Fruit fly (Drosophila melanogaster) whole organism, wandering third instar larva: ENCODE results near the gene Trf.
A peak's percentile ranks its signal among the peaks of the same experiment; 100 is the strongest.

ENCODE experiments used
- Abd-B ChIP-seq: fragments of >200 bp; optimal IDR thresholded peaks from 2 replicates; lab custom pipeline; 2017; ENCODE audit warnings: missing biosample characterization, missing genetic modification characterization
- CG32264 ChIP-seq: fragments of 200-800 bp; sonication (Bioruptor generic); optimal IDR thresholded peaks from 2 replicates; lab custom pipeline; 2016; ENCODE audit warnings: missing biosample characterization, missing genetic modification characterization
- CG9705 ChIP-seq: fragments of 200-800 bp; sonication (Bioruptor generic); optimal IDR thresholded peaks from 2 replicates; lab custom pipeline; 2018; ENCODE audit warnings: missing biosample characterization, mild to moderate bottlenecking, missing genetic modification characterization
- Dfd ChIP-seq: fragments of >200 bp; optimal IDR thresholded peaks from 2 replicates; lab custom pipeline; 2017; ENCODE audit warnings: missing biosample characterization, missing genetic modification characterization
- Dif ChIP-seq: fragments of 200-275, 200-300 bp; sonication (Bioruptor generic); optimal IDR thresholded peaks from 2 replicates; lab custom pipeline; 2018; ENCODE audit warnings: missing biosample characterization, missing genetic modification characterization; ENCODE audit not compliant: partially characterized antibody
- GATAd ChIP-seq: sonication (Bioruptor generic); optimal IDR thresholded peaks from 2 replicates; lab custom pipeline; 2016; ENCODE audit warnings: missing biosample characterization, missing genetic modification characterization
- HLH106 ChIP-seq: fragments of 200-800 bp; optimal IDR thresholded peaks from 3 replicates; lab custom pipeline; 2019; ENCODE audit warnings: missing biosample characterization, mild to moderate bottlenecking, missing genetic modification characterization, moderate library complexity
- Hnf4 ChIP-seq: fragments of 200-800 bp; sonication (Bioruptor generic); optimal IDR thresholded peaks from 2 replicates; lab custom pipeline; 2016; ENCODE audit warnings: missing biosample characterization, mild to moderate bottlenecking, missing genetic modification characterization
- Hr78 ChIP-seq: fragments of >200 bp; optimal IDR thresholded peaks from 2 replicates; lab custom pipeline; 2017; ENCODE audit warnings: missing biosample characterization, missing genetic modification characterization
- Hr83 ChIP-seq: fragments of 200-300 bp; sonication (Bioruptor generic); optimal IDR thresholded peaks from 2 replicates; lab custom pipeline; 2016; ENCODE audit warnings: missing biosample characterization, mild to moderate bottlenecking, missing genetic modification characterization, moderate library complexity; ENCODE audit not compliant: poor library complexity, severe bottlenecking
- Mio ChIP-seq: sonication (Bioruptor generic); optimal IDR thresholded peaks from 2 replicates; lab custom pipeline; 2016; ENCODE audit warnings: missing biosample characterization, missing genetic modification characterization
- Myc ChIP-seq: fragments of >200 bp; optimal IDR thresholded peaks from 2 replicates; lab custom pipeline; 2017
- N ChIP-seq: fragments of >200 bp; optimal IDR thresholded peaks from 2 replicates; lab custom pipeline; 2018; ENCODE audit warnings: missing biosample characterization, missing external identifiers, missing genetic modification characterization
- OdsH ChIP-seq: fragments of 200-800 bp; sonication (Bioruptor generic); optimal IDR thresholded peaks from 2 replicates; lab custom pipeline; 2016; ENCODE audit warnings: missing biosample characterization, mild to moderate bottlenecking, missing genetic modification characterization
- Rel ChIP-seq, 2 experiments: fragments of 200-800 bp; sonication (Bioruptor generic) in 1 of 2; optimal IDR thresholded peaks; 2 replicates in 1 of 2; 3 replicates in 1 of 2; lab custom pipeline; 2016 to 2019; ENCODE audit warnings: mild to moderate bottlenecking in 2 of 2, missing biosample characterization in 2 of 2, missing genetic modification characterization in 2 of 2, moderate library complexity in 1 of 2
- Sp1 ChIP-seq: fragments of 200-800 bp; sonication (Bioruptor generic); optimal IDR thresholded peaks from 3 replicates; lab custom pipeline; 2019; ENCODE audit warnings: missing biosample characterization, mild to moderate bottlenecking, missing genetic modification characterization, moderate library complexity
- Vsx2 ChIP-seq: fragments of 200-300, 225-300 bp; sonication (Bioruptor generic); optimal IDR thresholded peaks from 2 replicates; lab custom pipeline; 2018; ENCODE audit warnings: missing biosample characterization, missing genetic modification characterization; ENCODE audit not compliant: partially characterized antibody
- br ChIP-seq: fragments of 200-800 bp; sonication (Bioruptor generic); optimal IDR thresholded peaks from 2 replicates; lab custom pipeline; 2016; ENCODE audit warnings: missing biosample characterization, missing genetic modification characterization
- brk ChIP-seq: fragments of 200-800 bp; sonication (Bioruptor generic); optimal IDR thresholded peaks from 2 replicates; lab custom pipeline; 2016; ENCODE audit warnings: missing biosample characterization, mild to moderate bottlenecking, missing genetic modification characterization
- dl ChIP-seq, 2 experiments: fragments of 175-275, 200-275 bp in 1 of 2; fragments of 200-275 bp in 1 of 2; sonication (Bioruptor generic); optimal IDR thresholded peaks; lab custom pipeline; 2018; ENCODE audit warnings: mild to moderate bottlenecking in 2 of 2, missing biosample characterization in 2 of 2, missing genetic modification characterization in 2 of 2, moderate library complexity in 2 of 2; ENCODE audit not compliant: partially characterized antibody in 2 of 2, insufficient read depth in 1 of 2
- dmrt93B ChIP-seq: fragments of 200-800 bp; sonication (Bioruptor generic); optimal IDR thresholded peaks from 2 replicates; lab custom pipeline; 2018; ENCODE audit warnings: missing biosample characterization, mild to moderate bottlenecking, missing genetic modification characterization
- dsf ChIP-seq: sonication (Bioruptor generic); optimal IDR thresholded peaks from 2 replicates; lab custom pipeline; 2016; ENCODE audit warnings: missing biosample characterization, missing genetic modification characterization, borderline replicate concordance
- ey ChIP-seq: fragments of 200-800 bp; sonication (Bioruptor generic); optimal IDR thresholded peaks from 2 replicates; lab custom pipeline; 2016; ENCODE audit warnings: missing biosample characterization, missing genetic modification characterization
- foxo ChIP-seq, 2 experiments: fragments of 200-800 bp; sonication (Bioruptor generic); optimal IDR thresholded peaks; 2 replicates in 1 of 2; 3 replicates in 1 of 2; lab custom pipeline; 2016 to 2017; ENCODE audit warnings: missing biosample characterization in 2 of 2, missing genetic modification characterization in 2 of 2
- fru ChIP-seq: fragments of 200-800 bp; sonication (Bioruptor generic); optimal IDR thresholded peaks from 3 replicates; lab custom pipeline; 2016; ENCODE audit warnings: missing biosample characterization, mild to moderate bottlenecking, missing genetic modification characterization
- h ChIP-seq: fragments of 200-800 bp; sonication (Bioruptor generic); optimal IDR thresholded peaks from 3 replicates; lab custom pipeline; 2016; ENCODE audit warnings: missing biosample characterization, mild to moderate bottlenecking, missing genetic modification characterization
- jim ChIP-seq: fragments of 175-275, 200-325 bp; sonication (Bioruptor generic); optimal IDR thresholded peaks from 2 replicates; lab custom pipeline; 2016; ENCODE audit warnings: missing biosample characterization, mild to moderate bottlenecking, missing genetic modification characterization
- lola ChIP-seq: fragments of >200 bp; optimal IDR thresholded peaks from 2 replicates; lab custom pipeline; 2017; ENCODE audit warnings: missing biosample characterization, missing genetic modification characterization
- pan ChIP-seq: fragments of >200 bp; optimal IDR thresholded peaks from 2 replicates; lab custom pipeline; 2017
- psq ChIP-seq: fragments of 200-800 bp; sonication (Bioruptor generic); optimal IDR thresholded peaks from 3 replicates; lab custom pipeline; 2017; ENCODE audit warnings: missing biosample characterization, mild to moderate bottlenecking, missing genetic modification characterization, moderate library complexity
- rgr ChIP-seq: fragments of 200-800 bp; sonication (Bioruptor generic); optimal IDR thresholded peaks from 3 replicates; lab custom pipeline; 2016; ENCODE audit warnings: missing biosample characterization, mild to moderate bottlenecking, missing genetic modification characterization
- sage ChIP-seq: fragments of 200-800 bp; sonication (Bioruptor generic); optimal IDR thresholded peaks from 2 replicates; lab custom pipeline; 2016; ENCODE audit warnings: missing biosample characterization, mild to moderate bottlenecking, missing genetic modification characterization
- sv ChIP-seq: fragments of 200-800 bp; sonication (Bioruptor generic); optimal IDR thresholded peaks from 3 replicates; lab custom pipeline; 2016; ENCODE audit warnings: missing biosample characterization, missing genetic modification characterization
- tai ChIP-seq: sonication (Bioruptor generic); optimal IDR thresholded peaks from 2 replicates; lab custom pipeline; 2016; ENCODE audit warnings: missing biosample characterization, missing genetic modification characterization
- usp ChIP-seq: fragments of >200 bp; optimal IDR thresholded peaks from 2 replicates; lab custom pipeline; 2017; ENCODE audit warnings: missing biosample characterization, missing genetic modification characterization
- woc ChIP-seq: sonication (Bioruptor generic); optimal IDR thresholded peaks from 2 replicates; lab custom pipeline; 2016; ENCODE audit warnings: missing biosample characterization, mild to moderate bottlenecking, missing genetic modification characterization

Trf gene

DNA sequence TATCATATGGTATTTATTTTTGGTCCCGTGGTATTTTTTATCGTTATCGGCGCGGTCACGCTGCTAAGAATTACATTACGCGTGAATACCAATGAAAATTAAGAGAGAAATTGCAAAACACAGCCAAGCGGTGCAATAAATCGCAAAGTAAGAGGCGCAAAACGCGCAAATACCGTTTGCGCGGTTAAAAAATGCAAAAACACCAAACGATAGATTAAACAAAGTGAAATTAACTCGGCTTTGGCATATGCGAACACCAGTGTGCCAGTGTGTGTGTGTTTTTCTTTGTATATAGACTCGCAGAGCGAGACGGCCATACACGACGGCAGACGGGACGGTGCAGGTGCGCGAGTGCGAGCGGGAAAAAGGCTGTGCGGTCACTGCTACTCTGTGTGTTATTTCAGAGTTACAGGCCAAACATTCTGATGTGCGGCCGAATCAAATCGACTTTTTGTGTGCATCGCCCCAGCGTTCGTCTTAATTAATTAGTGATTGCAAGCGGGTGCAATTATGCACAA, 41.9 kb upstream of the Trf start, which contains the start of gene Cka (continued):
- TF ChIP-seq h (GFP tag; lab: Kevin White, UChicago) (peak; percentile 23), Myc (lab: Kevin White, UChicago) (no peak), sage (GFP tag; lab: Kevin White, UChicago) (no peak), ey (GFP tag; lab: Kevin White, UChicago) (no peak), Vsx2 (GFP tag; lab: Kevin White, UChicago) (no peak), dl (GFP tag; optimal IDR thresholded peaks at IDR 0.05; lab: Kevin White, UChicago; ENCODE audit: insufficient read depth in 1 of 2, partially characterized antibody in 2 of 2) (no peak), usp (GFP tag; lab: Kevin White, UChicago) (no peak), Hr78 (GFP tag; lab: Kevin White, UChicago) (no peak), brk (GFP tag; lab: Kevin White, UChicago) (no peak), Hnf4 (no peak)

DNA sequence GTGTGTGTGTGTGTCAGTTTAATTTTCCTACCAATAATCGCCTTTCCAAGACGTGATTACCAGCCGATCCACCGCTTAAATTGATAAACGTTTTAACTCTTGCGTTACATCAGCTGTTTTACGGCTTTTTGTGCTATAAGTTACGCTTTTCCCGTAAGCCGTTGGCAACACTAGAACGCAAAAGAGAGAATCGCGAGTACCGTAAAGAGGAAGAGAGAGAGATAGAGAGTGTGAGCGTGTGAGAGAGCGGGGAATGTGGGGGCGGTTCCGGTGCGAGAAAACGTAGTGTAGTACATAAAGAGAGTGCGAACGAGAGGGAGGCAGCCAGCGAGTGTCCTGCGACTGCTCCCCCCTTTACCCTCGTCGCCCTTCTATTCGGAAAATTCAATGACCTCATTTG, 41.1 kb upstream of the Trf start:
- TF ChIP-seq br (GFP tag; lab: Kevin White, UChicago) (no peak), Hr78 (GFP tag; lab: Kevin White, UChicago) (no peak), N (GFP tag; lab: Kevin White, UChicago) (no peak), Dfd (GFP tag; lab: Kevin White, UChicago) (no peak), jim (GFP tag; lab: Kevin White, UChicago) (no peak), Sp1 (GFP tag; lab: Kevin White, UChicago) (no peak), Hnf4 (peak; percentile 6), CG9705 (GFP tag; lab: Kevin White, UChicago) (no peak), sage (GFP tag; lab: Kevin White, UChicago) (no peak), GATAd (GFP tag; lab: Kevin White, UChicago) (no peak), brk (GFP tag; lab: Kevin White, UChicago) (no peak), tai (GFP tag; lab: Kevin White, UChicago) (no peak), foxo (GFP tag; optimal IDR thresholded peaks at IDR 0.05; lab: Kevin White, UChicago) (no peak), dl (GFP tag; optimal IDR thresholded peaks at IDR 0.05; lab: Kevin White, UChicago; ENCODE audit: insufficient read depth in 1 of 2, partially characterized antibody in 2 of 2) (peak in 1 of 2 experiments; percentile 56), woc (no peak), psq (GFP tag; lab: Kevin White, UChicago) (peak; percentile 40), Vsx2 (GFP tag; lab: Kevin White, UChicago) (no peak), fru (GFP tag; lab: Kevin White, UChicago) (no peak), usp (GFP tag; lab: Kevin White, UChicago) (no peak), rgr (GFP tag; lab: Kevin White, UChicago) (no peak), Dif (peak; percentile 67)

DNA sequence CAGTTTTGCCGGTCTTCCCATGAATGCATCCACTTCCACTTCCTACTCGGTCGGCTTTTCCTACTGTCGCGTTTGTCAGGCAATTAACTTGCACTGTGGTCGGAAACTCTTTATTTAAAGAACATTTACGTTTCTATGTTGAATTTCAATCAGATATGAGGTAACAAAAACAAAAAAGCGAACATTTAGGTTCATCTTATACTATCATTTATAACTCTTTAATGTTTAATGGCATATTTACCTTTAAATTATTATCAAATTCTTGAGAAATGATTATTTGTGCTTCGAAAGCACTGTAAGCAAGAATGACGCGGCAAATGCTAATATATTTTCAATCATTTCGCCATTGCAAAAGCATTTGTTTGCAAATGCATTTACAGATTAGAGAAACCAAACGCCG, 38.9 kb upstream of the Trf start:
- TF ChIP-seq Rel (GFP tag; optimal IDR thresholded peaks at IDR 0.05; lab: Kevin White, UChicago), result no peak
- TF ChIP-seq Rel (tag; optimal IDR thresholded peaks at IDR 0.05; lab: Kevin White, UChicago), result no peak
- peak; percentile 1 for TF ChIP-seq psq (GFP tag; lab: Kevin White, UChicago)
- no peak for TF ChIP-seq br (GFP tag; lab: Kevin White, UChicago)
- no peak for TF ChIP-seq jim (GFP tag; lab: Kevin White, UChicago)
- no peak for TF ChIP-seq Hr83 (GFP tag; lab: Kevin White, UChicago)
- peak; percentile 21 for TF ChIP-seq h (GFP tag; lab: Kevin White, UChicago)
- TF ChIP-seq rgr (GFP tag; lab: Kevin White, UChicago), result no peak
- no peak for TF ChIP-seq pan (lab: Kevin White, UChicago)
- TF ChIP-seq Mio, result no peak
- TF ChIP-seq Hr78 (GFP tag; lab: Kevin White, UChicago), result no peak
- peak; percentile 10 for TF ChIP-seq OdsH (GFP tag; lab: Kevin White, UChicago)
- TF ChIP-seq foxo (GFP tag; optimal IDR thresholded peaks at IDR 0.05; lab: Kevin White, UChicago), result peak in 1 of 2 experiments; percentile 8
- no peak for TF ChIP-seq Dfd (GFP tag; lab: Kevin White, UChicago)
- TF ChIP-seq Hnf4, result no peak
- TF ChIP-seq fru (GFP tag; lab: Kevin White, UChicago), result peak; percentile 12
- TF ChIP-seq GATAd (GFP tag; lab: Kevin White, UChicago), result no peak
- TF ChIP-seq, all 38 proteins: peak for 5

DNA sequence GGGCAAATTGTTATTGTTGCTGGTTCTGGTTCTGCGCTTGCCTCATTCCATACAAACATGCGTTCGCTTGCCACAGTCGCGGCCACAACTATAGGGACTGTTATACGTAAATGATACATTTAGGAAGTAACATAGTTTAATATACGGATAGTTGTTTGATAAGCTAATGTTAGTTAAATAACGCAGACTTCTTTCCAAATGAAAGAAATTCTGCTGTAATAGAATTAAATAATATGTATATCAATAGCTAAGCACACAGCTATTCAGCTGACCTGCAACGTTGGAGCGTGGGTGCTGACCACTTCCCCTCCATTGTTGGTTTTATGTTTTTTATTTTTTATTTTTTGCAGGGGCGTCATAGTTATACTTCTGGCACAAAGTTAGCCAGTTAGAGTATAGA, 38.0 kb upstream of the Trf start:
- TF ChIP-seq GATAd (GFP tag; lab: Kevin White, UChicago), result no peak
- no peak for TF ChIP-seq Sp1 (GFP tag; lab: Kevin White, UChicago)
- TF ChIP-seq N (GFP tag; lab: Kevin White, UChicago), result no peak
- TF ChIP-seq psq (GFP tag; lab: Kevin White, UChicago), result peak; percentile 16
- TF ChIP-seq dsf (GFP tag; lab: Kevin White, UChicago), result no peak
- TF ChIP-seq fru (GFP tag; lab: Kevin White, UChicago), result peak; percentile 43
- no peak for TF ChIP-seq CG32264
- TF ChIP-seq Vsx2 (GFP tag; lab: Kevin White, UChicago), result no peak
- no peak for TF ChIP-seq dl (GFP tag; optimal IDR thresholded peaks at IDR 0.05; lab: Kevin White, UChicago; ENCODE audit: insufficient read depth in 1 of 2, partially characterized antibody in 2 of 2)
- TF ChIP-seq brk (GFP tag; lab: Kevin White, UChicago), result no peak
- TF ChIP-seq tai (GFP tag; lab: Kevin White, UChicago), result no peak
- TF ChIP-seq Myc (lab: Kevin White, UChicago), result no peak
- no peak for TF ChIP-seq Dif
- no peak for TF ChIP-seq sv (GFP tag; lab: Kevin White, UChicago)
- peak; percentile 31 for TF ChIP-seq Hnf4
- TF ChIP-seq OdsH (GFP tag; lab: Kevin White, UChicago), result no peak
- TF ChIP-seq ey (GFP tag; lab: Kevin White, UChicago), result peak; percentile 39
- no peak for TF ChIP-seq Mio
- TF ChIP-seq lola (GFP tag; lab: Kevin White, UChicago), result no peak
- TF ChIP-seq dmrt93B (GFP tag; lab: Kevin White, UChicago), result no peak
- no peak for TF ChIP-seq Dfd (GFP tag; lab: Kevin White, UChicago)
- TF ChIP-seq br (GFP tag; lab: Kevin White, UChicago), result peak; percentile 18
- no peak for TF ChIP-seq Hr78 (GFP tag; lab: Kevin White, UChicago)
- no peak for TF ChIP-seq woc
- TF ChIP-seq Abd-B (GFP tag; lab: Kevin White, UChicago), result no peak
- no peak for TF ChIP-seq Rel (GFP tag; optimal IDR thresholded peaks at IDR 0.05; lab: Kevin White, UChicago)
- TF ChIP-seq Rel (tag; optimal IDR thresholded peaks at IDR 0.05; lab: Kevin White, UChicago), result no peak
- no peak for TF ChIP-seq usp (GFP tag; lab: Kevin White, UChicago)
- TF ChIP-seq rgr (GFP tag; lab: Kevin White, UChicago), result peak; percentile 47
- no peak for TF ChIP-seq HLH106
